Worm (Caenorhabditis elegans) whole organism, L2 larva: ENCODE results near the gene srt-42.

Experiments
- blmp-1 ChIP-seq: sonication (generic microtip); optimal IDR thresholded peaks from 2 replicates; lab custom pipeline; 2017; ENCODE audit warnings: missing genetic modification characterization, mild to moderate bottlenecking, missing compliant biosample characterization, antibody characterized with exemption, moderate library complexity; ENCODE audit not compliant: insufficient read depth
- ztf-11 ChIP-seq: sonication (generic microtip); optimal IDR thresholded peaks from 2 replicates; lab custom pipeline; 2017; ENCODE audit warnings: missing biosample characterization, missing genetic modification characterization

ce11 chrV:1804645-1805559 lies 2.4 kb upstream of the srt-42 start, which contains the start of the genes hsp-16.2 and hsp-16.41:
- TF ChIP-seq ztf-11 (tag; lab: Kevin White, UChicago) (no peak), blmp-1 (tag; lab: Kevin White, UChicago) (no peak)
